Fruit fly (Drosophila melanogaster) whole organism, embryonic: ENCODE results near the gene Ask1.

Experiments used
- ATbp ChIP-seq: fragments of 200-800 bp; sonication (Bioruptor generic); optimal IDR thresholded peaks from 2 replicates; lab custom pipeline; 2017; ENCODE audit warnings: missing biosample characterization, mild to moderate bottlenecking, missing genetic modification characterization, missing genetic modification reagents
- Abd-B ChIP-seq: fragments of 200-800 bp; sonication (Bioruptor generic); optimal IDR thresholded peaks from 2 replicates; lab custom pipeline; 2018; ENCODE audit warnings: missing biosample characterization, mild to moderate bottlenecking, missing genetic modification characterization, moderate library complexity
- Bgb ChIP-seq: fragments of 200-800 bp; sonication (Bioruptor generic); IDR thresholded peaks from 2 replicates; pipeline ENCODE4 v1.3.6; 2022; ENCODE audit warnings: missing biosample characterization, missing genetic modification characterization; ENCODE audit not compliant: partially characterized antibody
- CG10543 ChIP-seq: fragments of 200-800 bp; sonication (Bioruptor generic); optimal IDR thresholded peaks from 3 replicates; lab custom pipeline; 2017; ENCODE audit warnings: missing biosample characterization, mild to moderate bottlenecking, missing genetic modification characterization, moderate library complexity
- CG10979 ChIP-seq: fragments of 200-800 bp; sonication (Bioruptor generic); optimal IDR thresholded peaks from 2 replicates; lab custom pipeline; 2018; ENCODE audit warnings: missing biosample characterization, mild to moderate bottlenecking, missing genetic modification characterization, moderate library complexity
- CG12219 ChIP-seq: fragments of 200-800 bp; sonication (Bioruptor generic); optimal IDR thresholded peaks from 3 replicates; lab custom pipeline; 2018; ENCODE audit warnings: missing biosample characterization, mild to moderate bottlenecking, missing genetic modification characterization
- CG12744 ChIP-seq: fragments of 200-800 bp; sonication (Bioruptor generic); optimal IDR thresholded peaks from 2 replicates; lab custom pipeline; 2016; ENCODE audit warnings: missing biosample characterization, missing genetic modification characterization
- CG1603 ChIP-seq: fragments of 200-800 bp; sonication (Bioruptor generic); optimal IDR thresholded peaks from 2 replicates; lab custom pipeline; 2019; ENCODE audit warnings: missing biosample characterization, mild to moderate bottlenecking, missing genetic modification characterization, moderate library complexity
- CG1647 ChIP-seq: fragments of 200-800 bp; sonication (Bioruptor generic); optimal IDR thresholded peaks from 3 replicates; lab custom pipeline; 2016; ENCODE audit warnings: missing biosample characterization, missing genetic modification characterization
- CG16813 ChIP-seq: fragments of 200-800 bp; sonication (Bioruptor generic); IDR thresholded peaks from 3 replicates; pipeline ENCODE4 v1.3.6; 2022; ENCODE audit warnings: missing biosample characterization, missing genetic modification characterization; ENCODE audit not compliant: partially characterized antibody
- CG16815 ChIP-seq: fragments of 200-800 bp; sonication (Bioruptor generic); optimal IDR thresholded peaks from 3 replicates; lab custom pipeline; 2017; ENCODE audit warnings: missing biosample characterization, mild to moderate bottlenecking, missing genetic modification characterization
- CG17568 ChIP-seq: fragments of 200-800 bp; sonication (Bioruptor generic); optimal IDR thresholded peaks from 2 replicates; lab custom pipeline; 2018; ENCODE audit warnings: missing biosample characterization, mild to moderate bottlenecking, missing genetic modification characterization, moderate library complexity
- CG18011 ChIP-seq: fragments of 200-800 bp; sonication (Bioruptor generic); optimal IDR thresholded peaks from 2 replicates; lab custom pipeline; 2017; ENCODE audit warnings: missing biosample characterization, missing genetic modification characterization, mild to moderate bottlenecking, moderate library complexity, missing genotype
- CG42726 ChIP-seq: fragments of 200-800 bp; sonication (Bioruptor generic); IDR thresholded peaks from 2 replicates; pipeline ENCODE4 v1.3.6; 2022; ENCODE audit warnings: missing biosample characterization, missing genetic modification characterization; ENCODE audit not compliant: partially characterized antibody
- CG4617 ChIP-seq: fragments of 200-800 bp; sonication (Bioruptor generic); optimal IDR thresholded peaks from 3 replicates; lab custom pipeline; 2016; ENCODE audit warnings: missing biosample characterization, missing genetic modification characterization, borderline replicate concordance
- CG4707 ChIP-seq: fragments of 200-800 bp; sonication (Bioruptor generic); optimal IDR thresholded peaks from 2 replicates; lab custom pipeline; 2018; ENCODE audit warnings: missing biosample characterization, mild to moderate bottlenecking, missing genetic modification characterization, moderate library complexity
- CG6175 ChIP-seq: fragments of 200-800 bp; sonication (Bioruptor generic); IDR thresholded peaks from 3 replicates; pipeline ENCODE4 v1.3.6; 2022; ENCODE audit warnings: missing biosample characterization, missing genetic modification characterization
- CG7745 ChIP-seq: fragments of 200-800 bp; sonication (Bioruptor generic); optimal IDR thresholded peaks from 2 replicates; lab custom pipeline; 2018; ENCODE audit warnings: missing biosample characterization, mild to moderate bottlenecking, missing genetic modification characterization, moderate library complexity
- CG8290 ChIP-seq, 3 experiments: fragments of 200-800 bp; sonication (Bioruptor generic); optimal IDR thresholded peaks; 2 replicates each; lab custom pipeline; 2016 to 2019; ENCODE audit warnings: missing biosample characterization in 3 of 3, missing genetic modification characterization in 3 of 3, mild to moderate bottlenecking in 2 of 3, moderate library complexity in 1 of 3
- CG9876 ChIP-seq: fragments of 200-800 bp; sonication (Bioruptor generic); optimal IDR thresholded peaks from 2 replicates; lab custom pipeline; 2016; ENCODE audit warnings: missing biosample characterization, missing genetic modification characterization
- D ChIP-seq, 2 experiments: fragments of 200-800 bp in 1 of 2; fragments of >200 bp in 1 of 2; sonication (Bioruptor generic) in 1 of 2; optimal IDR thresholded peaks; 2 replicates in 1 of 2; 3 replicates in 1 of 2; lab custom pipeline; 2017; ENCODE audit warnings: mild to moderate bottlenecking in 1 of 2, missing biosample characterization in 1 of 2, missing genetic modification characterization in 1 of 2, missing genetic modification reagents in 1 of 2
- H15 ChIP-seq: fragments of 200-800 bp; sonication (Bioruptor generic); IDR thresholded peaks from 3 replicates; pipeline ENCODE4 v1.3.6; 2022; ENCODE audit warnings: missing biosample characterization, missing genetic modification characterization
- Hand ChIP-seq: fragments of 200-800 bp; sonication (Bioruptor generic); optimal IDR thresholded peaks from 2 replicates; lab custom pipeline; 2017; ENCODE audit warnings: mild to moderate bottlenecking, missing biosample characterization, missing genetic modification reagents, missing genetic modification characterization
- MTF-1 ChIP-seq: fragments of 200-800 bp; sonication (Bioruptor generic); optimal IDR thresholded peaks from 2 replicates; lab custom pipeline; 2018; ENCODE audit warnings: missing biosample characterization, mild to moderate bottlenecking, missing genetic modification characterization, borderline replicate concordance
- Mes4 ChIP-seq: fragments of 200-800 bp; sonication (Bioruptor generic); optimal IDR thresholded peaks from 2 replicates; lab custom pipeline; 2016; ENCODE audit warnings: missing biosample characterization, missing genetic modification characterization
- NK7.1 ChIP-seq: fragments of 200-800 bp; sonication (Bioruptor generic); optimal IDR thresholded peaks from 3 replicates; lab custom pipeline; 2016; ENCODE audit warnings: missing biosample characterization, missing genetic modification characterization
- Oli ChIP-seq: fragments of 200-800 bp; sonication (Bioruptor generic); optimal IDR thresholded peaks from 2 replicates; lab custom pipeline; 2018; ENCODE audit warnings: missing biosample characterization, mild to moderate bottlenecking, missing genetic modification characterization, moderate library complexity
- PHDP ChIP-seq: fragments of 200-800 bp; sonication (Bioruptor generic); optimal IDR thresholded peaks from 3 replicates; lab custom pipeline; 2018; ENCODE audit warnings: missing biosample characterization, mild to moderate bottlenecking, missing genetic modification characterization, moderate library complexity
- Poxn ChIP-seq: fragments of 200-800 bp; sonication (Bioruptor generic); IDR thresholded peaks from 2 replicates; pipeline ENCODE4 v1.3.6; 2022; ENCODE audit warnings: missing biosample characterization, missing genetic modification characterization
- bigmax ChIP-seq: fragments of 200-800 bp; sonication (Bioruptor generic); optimal IDR thresholded peaks from 2 replicates; lab custom pipeline; 2018; ENCODE audit warnings: missing biosample characterization, mild to moderate bottlenecking, missing genetic modification characterization
- bowl ChIP-seq: fragments of 200-800 bp; sonication (Bioruptor generic); IDR thresholded peaks from 2 replicates; pipeline ENCODE4 v1.3.6; 2022; ENCODE audit warnings: missing biosample characterization, missing genetic modification characterization
- br ChIP-seq: fragments of >200 bp; optimal IDR thresholded peaks from 2 replicates; lab custom pipeline; 2017
- cg ChIP-seq: fragments of 200-800 bp; sonication (Bioruptor generic); optimal IDR thresholded peaks from 3 replicates; lab custom pipeline; 2019; ENCODE audit warnings: missing biosample characterization, mild to moderate bottlenecking, missing genetic modification characterization, moderate library complexity
- chm ChIP-seq: fragments of 200-800 bp; sonication (Bioruptor generic); IDR thresholded peaks from 2 replicates; pipeline ENCODE4 v1.3.6; 2022; ENCODE audit warnings: missing biosample characterization, missing genetic modification characterization
- dysf ChIP-seq: fragments of 200-800 bp; sonication (Bioruptor generic); IDR thresholded peaks from 3 replicates; pipeline ENCODE4 v1.3.6; 2022; ENCODE audit warnings: missing biosample characterization, missing genetic modification characterization
- ftz-f1 ChIP-seq: fragments of 200-800 bp; sonication (Bioruptor generic); optimal IDR thresholded peaks from 2 replicates; lab custom pipeline; 2016; ENCODE audit warnings: missing biosample characterization, missing genetic modification characterization
- grn ChIP-seq: fragments of 200-800 bp; sonication (Bioruptor generic); optimal IDR thresholded peaks from 3 replicates; lab custom pipeline; 2017; ENCODE audit warnings: missing biosample characterization, missing genetic modification characterization
- gro ChIP-seq: fragments of 200-800 bp; sonication (Bioruptor generic); optimal IDR thresholded peaks from 2 replicates; lab custom pipeline; 2016; ENCODE audit warnings: missing biosample characterization, missing genetic modification characterization
- ind ChIP-seq: fragments of 200-800 bp; sonication (Bioruptor generic); optimal IDR thresholded peaks from 3 replicates; lab custom pipeline; 2016; ENCODE audit warnings: missing biosample characterization, missing genetic modification characterization
- jigr1 ChIP-seq: fragments of 200-800 bp; sonication (Bioruptor generic); IDR thresholded peaks from 3 replicates; pipeline ENCODE4 v1.3.6; 2022; ENCODE audit warnings: missing biosample characterization, missing genetic modification characterization
- lola ChIP-seq, 3 experiments: fragments of >200 bp in 2 of 3; fragments of 200-800 bp in 1 of 3; sonication (Bioruptor generic) in 1 of 3; optimal IDR thresholded peaks; 2 replicates each; lab custom pipeline; 2017 to 2019; ENCODE audit warnings: missing biosample characterization in 3 of 3, missing genetic modification characterization in 3 of 3, mild to moderate bottlenecking in 1 of 3, moderate library complexity in 1 of 3
- ranshi ChIP-seq: fragments of 200-800 bp; sonication (Bioruptor generic); IDR thresholded peaks from 2 replicates; pipeline ENCODE4 v1.3.6; 2022; ENCODE audit warnings: missing biosample characterization, missing genetic modification characterization
- run ChIP-seq: fragments of 200-800 bp; sonication (Bioruptor generic); optimal IDR thresholded peaks from 3 replicates; lab custom pipeline; 2018; ENCODE audit warnings: missing biosample characterization, mild to moderate bottlenecking, missing genetic modification characterization
- salm ChIP-seq: fragments of 200-800 bp; sonication (Bioruptor generic); optimal IDR thresholded peaks from 2 replicates; lab custom pipeline; 2018; ENCODE audit warnings: missing biosample characterization, mild to moderate bottlenecking, missing genetic modification characterization
- shn ChIP-seq: fragments of 200-800 bp; sonication (Bioruptor generic); optimal IDR thresholded peaks from 3 replicates; lab custom pipeline; 2016; ENCODE audit warnings: missing biosample characterization, missing genetic modification characterization
- sna ChIP-seq: fragments of 200-800 bp; sonication (Bioruptor generic); IDR thresholded peaks from 2 replicates; pipeline ENCODE4 v1.3.6; 2022; ENCODE audit warnings: missing biosample characterization, missing genetic modification characterization; ENCODE audit not compliant: partially characterized antibody
- ttk ChIP-seq: fragments of 200-800 bp; sonication (Bioruptor generic); IDR thresholded peaks from 2 replicates; pipeline ENCODE4 v2.1.2; 2022; ENCODE audit warnings: missing biosample characterization, missing genetic modification characterization
- zf30C ChIP-seq: fragments of 200-800 bp; sonication (Bioruptor generic); optimal IDR thresholded peaks from 3 replicates; lab custom pipeline; 2018; ENCODE audit warnings: missing biosample characterization, mild to moderate bottlenecking, missing genetic modification characterization

Gene Ask1

DNA sequence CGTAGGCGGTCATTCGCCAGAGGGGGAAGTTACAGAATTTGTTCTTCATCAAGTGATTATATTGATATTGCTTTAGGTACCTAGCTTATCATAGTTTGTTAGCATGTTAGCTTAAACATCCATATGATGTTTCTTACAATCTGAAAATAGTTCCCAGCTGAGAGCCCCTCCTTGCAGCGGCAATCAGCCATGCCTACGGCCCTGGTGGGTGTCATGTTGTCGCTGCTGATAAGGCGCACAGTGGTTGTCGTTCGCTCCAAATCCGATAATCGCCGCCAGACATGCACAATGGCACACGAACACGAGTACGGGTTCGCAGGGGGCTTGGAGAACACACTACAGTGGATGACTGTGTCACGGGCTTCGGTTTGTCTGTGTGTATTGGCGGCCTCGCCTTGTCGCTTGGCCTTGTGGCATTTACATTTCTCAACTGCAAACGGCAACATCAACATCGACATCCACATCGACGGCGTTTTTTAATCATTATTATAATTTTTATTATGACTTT lies 26.5 kb downstream of the Ask1 start (continued):
- peak; percentile 63 for TF ChIP-seq NK7.1 (GFP tag; lab: Kevin White, UChicago)
- TF ChIP-seq CG18011 (GFP tag; lab: Kevin White, UChicago): peak; percentile 67
- TF ChIP-seq MTF-1 (GFP tag; lab: Kevin White, UChicago): peak; percentile 38
- no peak for TF ChIP-seq bigmax (GFP tag; lab: Kevin White, UChicago)
- peak; percentile 32 for TF ChIP-seq cg (GFP tag; lab: Kevin White, UChicago)
- TF ChIP-seq shn (GFP tag; lab: Kevin White, UChicago): peak; percentile 76
- no peak for TF ChIP-seq grn (GFP tag; lab: Kevin White, UChicago)
- peak; percentile 61 for TF ChIP-seq CG17568 (GFP tag; lab: Kevin White, UChicago)
- no peak for TF ChIP-seq CG8290 (GFP tag; optimal IDR thresholded peaks at IDR 0.05; lab: Kevin White, UChicago)
- peak in 1 of 2 experiments; percentile 97 for TF ChIP-seq CG8290 (tag; optimal IDR thresholded peaks at IDR 0.05; lab: Kevin White, UChicago)
- TF ChIP-seq ATbp (GFP tag; lab: Kevin White, UChicago): peak; percentile 78
- peak; percentile 56 for TF ChIP-seq CG9876 (GFP tag; lab: Kevin White, UChicago)
- peak; percentile 62 for TF ChIP-seq CG10979 (tag; lab: Kevin White, UChicago)
- peak; percentile 75 for TF ChIP-seq CG1647 (GFP tag; lab: Kevin White, UChicago)
- no peak for TF ChIP-seq Bgb (GFP tag; lab: Robert Waterston, UW)
- TF ChIP-seq zf30C (GFP tag; lab: Kevin White, UChicago): no peak
- TF ChIP-seq H15 (GFP tag; lab: Robert Waterston, UW): peak; percentile 83
- no peak for TF ChIP-seq salm (tag; lab: Kevin White, UChicago)
- peak; percentile 31 for TF ChIP-seq CG4617 (GFP tag; lab: Kevin White, UChicago)
- TF ChIP-seq CG10543 (GFP tag; lab: Kevin White, UChicago): peak; percentile 77
- TF ChIP-seq ttk (GFP tag; lab: Robert Waterston, UW): peak; percentile 27
- TF ChIP-seq gro: peak; percentile 87
- TF ChIP-seq PHDP: peak; percentile 81
- TF ChIP-seq jigr1 (GFP tag; lab: Robert Waterston, UW): peak; percentile 70; the same call in 2 of the 3 replicates
- TF ChIP-seq dysf: peak; percentile 91
- no peak for TF ChIP-seq CG42726 (GFP tag; lab: Robert Waterston, UW)
- no peak for TF ChIP-seq run (tag; lab: Kevin White, UChicago)
- TF ChIP-seq CG12744 (GFP tag; lab: Kevin White, UChicago): peak; percentile 75
- peak; percentile 64 for TF ChIP-seq ranshi (GFP tag; lab: Robert Waterston, UW)
- TF ChIP-seq Mes4 (GFP tag; lab: Kevin White, UChicago): peak; percentile 59
- TF ChIP-seq ind (GFP tag; lab: Kevin White, UChicago): peak; percentile 85
- TF ChIP-seq CG7745: no peak
- peak; percentile 68 for TF ChIP-seq CG16815 (GFP tag; lab: Kevin White, UChicago)
- TF ChIP-seq CG16813 (GFP tag; lab: Robert Waterston, UW): 0 out of 3 replicates have a peak, but pooled peaks have one; percentile 4
- TF ChIP-seq lola (GFP tag; optimal IDR thresholded peaks at IDR 0.05; lab: Kevin White, UChicago): peak in 1 of 3 experiments; percentile 38
- no peak for TF ChIP-seq sna (GFP tag; lab: Robert Waterston, UW)
- peak; percentile 48; the same call in 1 of the 3 replicates for TF ChIP-seq CG6175 (GFP tag; lab: Robert Waterston, UW)
- peak; percentile 87 for TF ChIP-seq ftz-f1 (GFP tag; lab: Kevin White, UChicago)
- peak; percentile 87 for TF ChIP-seq CG1603 (tag; lab: Kevin White, UChicago)
- peak; percentile 75 for TF ChIP-seq chm
- peak; percentile 78 for TF ChIP-seq CG12219 (GFP tag; lab: Kevin White, UChicago)
- peak; percentile 47; the same call in 1 of the 2 replicates for TF ChIP-seq bowl (GFP tag; lab: Robert Waterston, UW)
- TF ChIP-seq Poxn: no peak
- no peak for TF ChIP-seq br (lab: Kevin White, UChicago)
- peak; percentile 78 for TF ChIP-seq Abd-B (GFP tag; lab: Kevin White, UChicago)
- peak; percentile 83 for TF ChIP-seq Oli (tag; lab: Kevin White, UChicago)
- TF ChIP-seq D (optimal IDR thresholded peaks at IDR 0.05; lab: Kevin White, UChicago): no peak
- TF ChIP-seq D (GFP tag; optimal IDR thresholded peaks at IDR 0.05; lab: Kevin White, UChicago): peak; percentile 42
- peak; percentile 63 for TF ChIP-seq Hand (GFP tag; lab: Kevin White, UChicago)
- TF ChIP-seq CG4707 (GFP tag; lab: Kevin White, UChicago): peak; percentile 98
